Fruit fly (Drosophila melanogaster) whole organism, embryonic: ENCODE measurements around the gene CG14721.
A peak's percentile ranks its signal among the peaks of the same experiment; 100 is the strongest.

Experiments used
- B-H1 ChIP-seq: fragments of 200-800 bp; sonication (Bioruptor generic); IDR thresholded peaks from 3 replicates; pipeline ENCODE4 v1.3.6; 2022; ENCODE audit warnings: missing biosample characterization, missing genetic modification characterization
- C15 ChIP-seq: fragments of 200-800 bp; sonication (Bioruptor generic); IDR thresholded peaks from 3 replicates; pipeline ENCODE4 v1.3.6; 2022; ENCODE audit warnings: missing biosample characterization, missing genetic modification characterization
- CG10543 ChIP-seq: fragments of 200-800 bp; sonication (Bioruptor generic); optimal IDR thresholded peaks from 3 replicates; lab custom pipeline; 2017; ENCODE audit warnings: missing biosample characterization, mild to moderate bottlenecking, missing genetic modification characterization, moderate library complexity
- CG11247 ChIP-seq: fragments of 200-800 bp; sonication (Bioruptor generic); IDR thresholded peaks from 2 replicates; pipeline ENCODE4 v1.3.6; 2022; ENCODE audit warnings: missing biosample characterization, missing genetic modification characterization
- CG11695 ChIP-seq: fragments of 200-800 bp; sonication (Bioruptor generic); IDR thresholded peaks from 3 replicates; pipeline ENCODE4 v1.3.6; 2022; ENCODE audit warnings: missing biosample characterization, missing genetic modification characterization
- CG14014 ChIP-seq: fragments of 200-800 bp; sonication (Bioruptor generic); IDR thresholded peaks from 2 replicates; pipeline ENCODE4 v1.3.6; 2022; ENCODE audit warnings: missing biosample characterization, missing genetic modification characterization
- CG17186 ChIP-seq: fragments of 200-800 bp; sonication (Bioruptor generic); optimal IDR thresholded peaks from 3 replicates; lab custom pipeline; 2017; ENCODE audit warnings: missing biosample characterization, missing genetic modification reagents, missing genetic modification characterization
- CG3163 ChIP-seq: fragments of 200-800 bp; sonication (Bioruptor generic); optimal IDR thresholded peaks from 3 replicates; lab custom pipeline; 2016; ENCODE audit warnings: missing biosample characterization, missing genetic modification characterization
- CG34224 ChIP-seq: fragments of 200-800 bp; sonication (Bioruptor generic); IDR thresholded peaks from 3 replicates; pipeline ENCODE4 v1.3.6; 2022; ENCODE audit warnings: missing biosample characterization, missing genetic modification characterization; ENCODE audit not compliant: partially characterized antibody
- CG5180 ChIP-seq: fragments of 200-800 bp; sonication (Bioruptor generic); optimal IDR thresholded peaks from 3 replicates; lab custom pipeline; 2017; ENCODE audit warnings: missing biosample characterization, missing genetic modification characterization, mild to moderate bottlenecking, moderate library complexity, missing genetic modification reagents
- CG7556 ChIP-seq: fragments of 200-800 bp; sonication (Bioruptor generic); optimal IDR thresholded peaks from 2 replicates; lab custom pipeline; 2017; ENCODE audit warnings: missing biosample characterization, mild to moderate bottlenecking, missing genetic modification characterization
- CG8281 ChIP-seq: fragments of 200-800 bp; sonication (Bioruptor generic); optimal IDR thresholded peaks from 2 replicates; lab custom pipeline; 2018; ENCODE audit warnings: missing biosample characterization, mild to moderate bottlenecking, missing genetic modification characterization, moderate library complexity
- CG8478 ChIP-seq: fragments of >200 bp; optimal IDR thresholded peaks from 2 replicates; lab custom pipeline; 2018
- CG9932 ChIP-seq: fragments of 200-800 bp; sonication (Bioruptor generic); IDR thresholded peaks from 2 replicates; pipeline ENCODE4 v1.3.6; 2022; ENCODE audit warnings: missing biosample characterization, missing genetic modification characterization
- ERR ChIP-seq: fragments of 200-800 bp; sonication (Bioruptor generic); optimal IDR thresholded peaks from 2 replicates; lab custom pipeline; 2016; ENCODE audit warnings: missing biosample characterization, missing genetic modification characterization
- Hmr ChIP-seq: fragments of 200-800 bp; sonication (Bioruptor generic); optimal IDR thresholded peaks from 3 replicates; lab custom pipeline; 2017; ENCODE audit warnings: mild to moderate bottlenecking, missing biosample characterization, missing genetic modification reagents, missing genetic modification characterization
- Hr51 ChIP-seq, 2 experiments: fragments of 200-800 bp; sonication (Bioruptor generic); optimal IDR thresholded peaks; 2 replicates in 1 of 2; 3 replicates in 1 of 2; lab custom pipeline; 2016 to 2018; ENCODE audit warnings: missing biosample characterization in 2 of 2, missing genetic modification characterization in 2 of 2, mild to moderate bottlenecking in 1 of 2, moderate library complexity in 1 of 2
- Hsf ChIP-seq: fragments of 200-800 bp; sonication (Bioruptor generic); optimal IDR thresholded peaks from 3 replicates; lab custom pipeline; 2016; ENCODE audit warnings: missing biosample characterization, missing genetic modification characterization
- Optix ChIP-seq: fragments of 200-800 bp; sonication (Bioruptor generic); IDR thresholded peaks from 3 replicates; pipeline ENCODE4 v1.3.6; 2022; ENCODE audit warnings: missing biosample characterization, missing genetic modification characterization
- Ptx1 ChIP-seq: fragments of 200-800 bp; sonication (Bioruptor generic); IDR thresholded peaks from 2 replicates; pipeline ENCODE4 v1.3.6; 2022; ENCODE audit warnings: missing biosample characterization, missing genetic modification characterization
- Sox102F ChIP-seq: fragments of 200-800 bp; sonication (Bioruptor generic); optimal IDR thresholded peaks from 2 replicates; lab custom pipeline; 2018; ENCODE audit warnings: missing biosample characterization, mild to moderate bottlenecking, missing genetic modification characterization, moderate library complexity
- TFAM ChIP-seq: fragments of 200-800 bp; sonication (Bioruptor generic); optimal IDR thresholded peaks from 2 replicates; lab custom pipeline; 2017; ENCODE audit warnings: missing biosample characterization, missing genetic modification characterization, inconsistent platforms
- Vsx1 ChIP-seq: fragments of 200-800 bp; sonication (Bioruptor generic); optimal IDR thresholded peaks from 2 replicates; lab custom pipeline; 2017; ENCODE audit warnings: missing biosample characterization, mild to moderate bottlenecking, missing genetic modification characterization, missing genetic modification reagents
- YL-1 ChIP-seq: fragments of 200-800 bp; sonication (Bioruptor generic); optimal IDR thresholded peaks from 3 replicates; lab custom pipeline; 2017; ENCODE audit warnings: missing biosample characterization, mild to moderate bottlenecking, missing genetic modification characterization
- abd-A ChIP-seq: fragments of 200-800 bp; sonication (Bioruptor generic); optimal IDR thresholded peaks from 3 replicates; lab custom pipeline; 2019; ENCODE audit warnings: missing biosample characterization, mild to moderate bottlenecking, missing genetic modification characterization, moderate library complexity
- ara ChIP-seq: fragments of 200-800 bp; sonication (Bioruptor generic); IDR thresholded peaks from 2 replicates; pipeline ENCODE4 v1.3.6; 2022; ENCODE audit warnings: missing biosample characterization, missing genetic modification characterization
- chinmo ChIP-seq: fragments of 200-800 bp; sonication (Bioruptor generic); IDR thresholded peaks from 4 replicates; pipeline ENCODE4 v1.3.6; 2022; ENCODE audit warnings: missing biosample characterization, missing genetic modification characterization; ENCODE audit not compliant: partially characterized antibody
- crol ChIP-seq: fragments of 200-800 bp; sonication (Bioruptor generic); IDR thresholded peaks from 2 replicates; pipeline ENCODE4 v1.3.6; 2022; ENCODE audit warnings: missing biosample characterization, missing genetic modification characterization
- dimm ChIP-seq: fragments of 200-800 bp; sonication (Bioruptor generic); IDR thresholded peaks from 2 replicates; pipeline ENCODE4 v1.3.6; 2022; ENCODE audit warnings: missing biosample characterization, missing genetic modification characterization
- ems ChIP-seq: fragments of 200-800 bp; sonication (Bioruptor generic); optimal IDR thresholded peaks from 3 replicates; lab custom pipeline; 2016; ENCODE audit warnings: missing biosample characterization, missing genetic modification characterization
- eyg ChIP-seq: fragments of 200-800 bp; sonication (Bioruptor generic); optimal IDR thresholded peaks from 3 replicates; lab custom pipeline; 2016; ENCODE audit warnings: missing biosample characterization, missing genetic modification characterization
- fd3F ChIP-seq: fragments of 200-800 bp; sonication (Bioruptor generic); optimal IDR thresholded peaks from 2 replicates; lab custom pipeline; 2018; ENCODE audit warnings: missing biosample characterization, mild to moderate bottlenecking, missing genetic modification characterization, moderate library complexity
- ftz-f1 ChIP-seq: fragments of 200-800 bp; sonication (Bioruptor generic); optimal IDR thresholded peaks from 2 replicates; lab custom pipeline; 2016; ENCODE audit warnings: missing biosample characterization, missing genetic modification characterization
- gsb ChIP-seq: fragments of 200-800 bp; sonication (Bioruptor generic); IDR thresholded peaks from 2 replicates; pipeline ENCODE4 v1.3.6; 2022; ENCODE audit warnings: missing biosample characterization, missing genetic modification characterization
- h ChIP-seq: fragments of >200 bp; optimal IDR thresholded peaks from 2 replicates; lab custom pipeline; 2017
- inv ChIP-seq: fragments of 200-800 bp; sonication (Bioruptor generic); IDR thresholded peaks from 2 replicates; pipeline ENCODE4 v1.3.6; 2022; ENCODE audit warnings: missing biosample characterization, missing genetic modification characterization; ENCODE audit not compliant: partially characterized antibody
- lmd ChIP-seq: fragments of 200-800 bp; sonication (Bioruptor generic); IDR thresholded peaks from 2 replicates; pipeline ENCODE4 v1.3.6; 2022; ENCODE audit warnings: missing biosample characterization, missing genetic modification characterization
- lov ChIP-seq, 2 experiments: fragments of 200-800 bp in 1 of 2; fragments of >200 bp in 1 of 2; sonication (Bioruptor generic) in 1 of 2; IDR thresholded peaks in 1 of 2; optimal IDR thresholded peaks in 1 of 2; 2 replicates in 1 of 2; 3 replicates in 1 of 2; pipeline versions ENCODE4 v1.3.6 to Lab custom; 2017 to 2022; ENCODE audit warnings: missing biosample characterization in 1 of 2, missing genetic modification characterization in 1 of 2
- oc ChIP-seq: fragments of 200-800 bp; sonication (Bioruptor generic); optimal IDR thresholded peaks from 2 replicates; lab custom pipeline; 2018; ENCODE audit warnings: missing biosample characterization, mild to moderate bottlenecking, missing genetic modification characterization, moderate library complexity
- pan ChIP-seq, 4 experiments: fragments of >200 bp in 3 of 4; fragments of 200-800 bp in 1 of 4; sonication (Bioruptor generic) in 1 of 4; optimal IDR thresholded peaks in 3 of 4; IDR thresholded peaks in 1 of 4; 2 replicates each; pipeline versions ENCODE4 v1.3.6 to Lab custom; 2017 to 2022; ENCODE audit warnings: missing biosample characterization in 2 of 4, missing genetic modification characterization in 2 of 4, mixed read lengths in 1 of 4
- pfk ChIP-seq: fragments of 200-800 bp; sonication (Bioruptor generic); optimal IDR thresholded peaks from 2 replicates; lab custom pipeline; 2018; ENCODE audit warnings: missing biosample characterization, mild to moderate bottlenecking, missing genetic modification characterization, moderate library complexity
- pnt ChIP-seq: fragments of 200-800 bp; sonication (Bioruptor generic); optimal IDR thresholded peaks from 3 replicates; lab custom pipeline; 2016; ENCODE audit warnings: missing biosample characterization, missing genetic modification characterization
- run ChIP-seq: fragments of 200-800 bp; sonication (Bioruptor generic); optimal IDR thresholded peaks from 3 replicates; lab custom pipeline; 2018; ENCODE audit warnings: missing biosample characterization, mild to moderate bottlenecking, missing genetic modification characterization
- tgo ChIP-seq: fragments of 200-800 bp; sonication (Bioruptor generic); IDR thresholded peaks from 3 replicates; pipeline ENCODE4 v1.3.6; 2022; ENCODE audit warnings: missing biosample characterization, missing genetic modification characterization
- trem ChIP-seq: fragments of 200-800 bp; optimal IDR thresholded peaks from 3 replicates; lab custom pipeline; 2019; ENCODE audit warnings: missing biosample characterization, mild to moderate bottlenecking, missing genetic modification characterization, moderate library complexity
- unpg ChIP-seq: fragments of 200-800 bp; sonication (Bioruptor generic); optimal IDR thresholded peaks from 3 replicates; lab custom pipeline; 2018; ENCODE audit warnings: missing biosample characterization, mild to moderate bottlenecking, missing genetic modification characterization, moderate library complexity
- vnd ChIP-seq: fragments of 200-800 bp; sonication (Bioruptor generic); IDR thresholded peaks from 3 replicates; pipeline ENCODE4 v1.3.6; 2022; ENCODE audit warnings: missing biosample characterization, missing genetic modification characterization; ENCODE audit not compliant: partially characterized antibody
- wek ChIP-seq: fragments of 200-800 bp; sonication (Bioruptor generic); optimal IDR thresholded peaks from 3 replicates; lab custom pipeline; 2018; ENCODE audit warnings: missing biosample characterization, mild to moderate bottlenecking, missing genetic modification characterization, moderate library complexity
- wor ChIP-seq: fragments of 200-800 bp; sonication (Bioruptor generic); IDR thresholded peaks from 2 replicates; pipeline ENCODE4 v1.3.6; 2022; ENCODE audit warnings: missing biosample characterization, missing genetic modification characterization

The CG14721 gene

dm6 chr3R:11760669-11761387 is 25.6 kb downstream of the CG14721 start (continued):
- TF ChIP-seq CG34224 (GFP tag; lab: Robert Waterston, UW) (no peak), run (tag; lab: Kevin White, UChicago) (peak; percentile 99), Hr51 (GFP tag; optimal IDR thresholded peaks at IDR 0.05; lab: Kevin White, UChicago) (peak; percentile 100), lmd (GFP tag; lab: Robert Waterston, UW) (no peak), Vsx1 (GFP tag; lab: Kevin White, UChicago) (peak; percentile 99), CG17186 (peak; percentile 97), CG8478 (lab: Kevin White, UChicago) (peak; percentile 56), CG11247 (GFP tag; lab: Robert Waterston, UW) (no peak), dimm (no peak), pan (optimal IDR thresholded peaks at IDR 0.05; lab: Kevin White, UChicago) (no peak), pan (GFP tag; optimal IDR thresholded peaks at IDR 0.05 in 1 of 2, IDR thresholded peaks at IDR 0.05 in 1 of 2) (no peak), CG5180 (GFP tag; lab: Kevin White, UChicago) (peak; percentile 95), chinmo (no peak), tgo (no peak), oc (peak; percentile 100), TFAM (GFP tag; lab: Kevin White, UChicago) (peak; percentile 97), lov (optimal IDR thresholded peaks at IDR 0.05; lab: Kevin White, UChicago) (no peak), lov (GFP tag; IDR thresholded peaks at IDR 0.05; lab: Robert Waterston, UW) (no peak), crol (GFP tag; lab: Robert Waterston, UW) (no peak), CG10543 (GFP tag; lab: Kevin White, UChicago) (peak; percentile 100), CG14014 (no peak), vnd (GFP tag; lab: Robert Waterston, UW) (no peak), pnt (peak; percentile 100), ara (GFP tag; lab: Robert Waterston, UW) (no peak), Optix (no peak), eyg (GFP tag; lab: Kevin White, UChicago) (peak; percentile 100), unpg (GFP tag; lab: Kevin White, UChicago) (peak; percentile 100), CG8281 (tag; lab: Kevin White, UChicago) (peak; percentile 96), wor (GFP tag; lab: Robert Waterston, UW) (no peak), Hsf (GFP tag; lab: Kevin White, UChicago) (peak; percentile 100), h (lab: Kevin White, UChicago) (no peak), ERR (peak; percentile 100), CG11695 (GFP tag; lab: Robert Waterston, UW) (no peak), YL-1 (GFP tag; lab: Kevin White, UChicago) (peak; percentile 99), wek (peak; percentile 98), C15 (GFP tag; lab: Robert Waterston, UW) (no peak), CG3163 (peak; percentile 100), fd3F (peak; percentile 100), ems (GFP tag; lab: Kevin White, UChicago) (peak; percentile 100), Hmr (GFP tag; lab: Kevin White, UChicago) (peak; percentile 100), CG9932 (no peak), CG7556 (GFP tag; lab: Kevin White, UChicago) (peak; percentile 100), B-H1 (GFP tag; lab: Robert Waterston, UW) (no peak), abd-A (tag; lab: Kevin White, UChicago) (peak; percentile 100), ftz-f1 (GFP tag; lab: Kevin White, UChicago) (peak; percentile 96), Ptx1 (GFP tag; lab: Robert Waterston, UW) (no peak), gsb (no peak), Sox102F (GFP tag; lab: Kevin White, UChicago) (peak; percentile 100), trem (peak; percentile 97), pfk (GFP tag; lab: Kevin White, UChicago) (peak; percentile 84), inv (no peak)
